Fruit fly (Drosophila melanogaster): ENCODE data around the gene CG43102.

Gene CG43102

dm6 chr3R:17784189-17784588 is 10.1 kb downstream of the CG43102 start:
- no peak for TF ChIP-seq Abd-B (GFP tag; optimal IDR thresholded peaks at IDR 0.05)
- TF ChIP-seq foxo (GFP tag; optimal IDR thresholded peaks at IDR 0.05) = no peak
- TF ChIP-seq pan (optimal IDR thresholded peaks at IDR 0.05) = no peak
- TF ChIP-seq psq (GFP tag; optimal IDR thresholded peaks at IDR 0.05) = no peak
- no peak for TF ChIP-seq dsf (GFP tag; optimal IDR thresholded peaks at IDR 0.05; ENCODE audit: borderline replicate concordance)
- no peak for TF ChIP-seq Rel (GFP tag; optimal IDR thresholded peaks at IDR 0.05)
- no peak for TF ChIP-seq Rel (tag; optimal IDR thresholded peaks at IDR 0.05)
- TF ChIP-seq Hnf4 (GFP tag; optimal IDR thresholded peaks at IDR 0.05) = no peak
- TF ChIP-seq tai (GFP tag; optimal IDR thresholded peaks at IDR 0.05) = no peak
- no peak for TF ChIP-seq lola (GFP tag; optimal IDR thresholded peaks at IDR 0.05)
- no peak for TF ChIP-seq CG32264 (GFP tag; optimal IDR thresholded peaks at IDR 0.05)
- no peak for TF ChIP-seq Sp1 (GFP tag; optimal IDR thresholded peaks at IDR 0.05)
- TF ChIP-seq Vsx2 (GFP tag; optimal IDR thresholded peaks at IDR 0.05; ENCODE audit: partially characterized antibody) = no peak
- no peak for TF ChIP-seq CG9705 (GFP tag; optimal IDR thresholded peaks at IDR 0.05)
- no peak for TF ChIP-seq GATAd (GFP tag; optimal IDR thresholded peaks at IDR 0.05)
- TF ChIP-seq Hr83 (GFP tag; optimal IDR thresholded peaks at IDR 0.05; ENCODE audit: poor library complexity, severe bottlenecking) = no peak
- no peak for TF ChIP-seq br (GFP tag; optimal IDR thresholded peaks at IDR 0.05)
- no peak for TF ChIP-seq woc (GFP tag; optimal IDR thresholded peaks at IDR 0.05)

dm6 chr3R:17783144-17783543 is 11.1 kb downstream of the CG43102 start:
- TF ChIP-seq Dfd (GFP tag; optimal IDR thresholded peaks at IDR 0.05) (peak; percentile 4), br (GFP tag; optimal IDR thresholded peaks at IDR 0.05) (no peak)

dm6 chr3R:17781371-17781770 is 12.9 kb downstream of the CG43102 start:
- TF ChIP-seq Sp1 (GFP tag; optimal IDR thresholded peaks at IDR 0.05) (no peak), Vsx2 (GFP tag; optimal IDR thresholded peaks at IDR 0.05; ENCODE audit: partially characterized antibody) (no peak), dmrt93B (GFP tag; optimal IDR thresholded peaks at IDR 0.05) (no peak), h (GFP tag; optimal IDR thresholded peaks at IDR 0.05) (peak; percentile 37), foxo (GFP tag; optimal IDR thresholded peaks at IDR 0.05) (peak in 1 of 2 experiments; percentile 40), woc (GFP tag; optimal IDR thresholded peaks at IDR 0.05) (no peak), sage (GFP tag; optimal IDR thresholded peaks at IDR 0.05) (no peak), fru (GFP tag; optimal IDR thresholded peaks at IDR 0.05) (peak; percentile 31), sv (GFP tag; optimal IDR thresholded peaks at IDR 0.05) (peak; percentile 54), ey (GFP tag; optimal IDR thresholded peaks at IDR 0.05) (peak; percentile 46), Dif (GFP tag; optimal IDR thresholded peaks at IDR 0.05; ENCODE audit: partially characterized antibody) (no peak), CG9705 (GFP tag; optimal IDR thresholded peaks at IDR 0.05) (no peak), br (GFP tag; optimal IDR thresholded peaks at IDR 0.05) (peak; percentile 22), brk (GFP tag; optimal IDR thresholded peaks at IDR 0.05) (no peak), HLH106 (tag; optimal IDR thresholded peaks at IDR 0.05) (peak; percentile 54), rgr (GFP tag; optimal IDR thresholded peaks at IDR 0.05) (peak; percentile 29)

- TF ChIP-seq Hr83 (GFP tag; optimal IDR thresholded peaks at IDR 0.05; ENCODE audit: poor library complexity, severe bottlenecking) = no peak
- no peak for TF ChIP-seq Sp1 (GFP tag; optimal IDR thresholded peaks at IDR 0.05)
- no peak for TF ChIP-seq Mio (GFP tag; optimal IDR thresholded peaks at IDR 0.05)
- TF ChIP-seq N (GFP tag; optimal IDR thresholded peaks at IDR 0.05) = no peak
- no peak for TF ChIP-seq HLH106 (tag; optimal IDR thresholded peaks at IDR 0.05)
- TF ChIP-seq Dfd (GFP tag; optimal IDR thresholded peaks at IDR 0.05) = no peak
- no peak for TF ChIP-seq dmrt93B (GFP tag; optimal IDR thresholded peaks at IDR 0.05)
Measured at dm6 chr3R:17776952-17777407, 17.3 kb downstream of the CG43102 start.

- TF ChIP-seq dmrt93B (GFP tag; optimal IDR thresholded peaks at IDR 0.05) (no peak), dsf (GFP tag; optimal IDR thresholded peaks at IDR 0.05; ENCODE audit: borderline replicate concordance) (no peak), ey (GFP tag; optimal IDR thresholded peaks at IDR 0.05) (no peak), lola (GFP tag; optimal IDR thresholded peaks at IDR 0.05) (no peak), usp (GFP tag; optimal IDR thresholded peaks at IDR 0.05) (no peak), Sp1 (GFP tag; optimal IDR thresholded peaks at IDR 0.05) (no peak)
Measured at dm6 chr3R:17776104-17776589, 18.1 kb downstream of the CG43102 start.

Measured in whole organism, wandering third instar larva.